Worm (Caenorhabditis elegans) whole organism, L4/young adult: Measurements from ENCODE around the gene B0034.5.

ENCODE experiments used
- W03F9.2 ChIP-seq: fragments of 150-350 bp; optimal IDR thresholded peaks from 2 replicates; lab custom pipeline; 2014; ENCODE audit warnings: missing biosample characterization, missing genetic modification characterization
- dao-5 ChIP-seq: sonication (generic microtip); optimal IDR thresholded peaks from 2 replicates; lab custom pipeline; 2016; ENCODE audit warnings: missing genotype, missing genetic modification characterization, moderate library complexity, missing compliant biosample characterization
- him-1 ChIP-seq: sonication (generic microtip); optimal IDR thresholded peaks from 2 replicates; lab custom pipeline; 2016; ENCODE audit warnings: missing genotype, missing genetic modification reagents, missing genetic modification characterization, missing compliant biosample characterization

DNA sequence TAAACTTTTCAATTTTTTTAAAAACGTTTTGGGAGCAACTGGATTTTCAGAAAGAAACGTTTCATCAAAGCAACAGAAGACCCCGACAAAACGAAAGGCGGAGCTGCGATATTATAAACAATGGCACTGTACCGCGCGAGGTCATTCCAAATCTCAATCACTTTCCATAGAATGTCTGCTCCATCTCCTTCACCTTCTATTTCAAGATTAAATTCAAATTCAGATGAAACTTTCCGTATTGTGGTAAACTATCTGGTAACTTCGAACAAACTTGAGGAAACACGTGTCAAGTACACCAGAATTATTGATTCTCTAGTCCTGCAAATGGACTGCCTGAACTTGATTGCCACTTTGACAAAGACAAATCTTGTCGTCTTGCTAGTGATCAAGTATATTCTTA is 34.0 kb downstream of the B0034.5 start, which contains the start of gene F28B12.6:
- TF ChIP-seq dao-5 (tag; lab: Kevin White, UChicago), result no peak
- TF ChIP-seq him-1 (tag; lab: Kevin White, UChicago), result no peak
- no peak for TF ChIP-seq W03F9.2 (tag; lab: Kevin White, UChicago)
